Worm (Caenorhabditis elegans) whole organism, L4 larva: ENCODE data around the gene K12H6.7.
A peak's percentile ranks its signal among the peaks of the same experiment; 100 is the strongest.

Experiments
- nhr-76 ChIP-seq: fragments of 150-350 bp; optimal IDR thresholded peaks from 2 replicates; lab custom pipeline; 2014; ENCODE audit warnings: missing biosample characterization, missing genetic modification characterization
- unc-62 ChIP-seq, 3 experiments: fragments of 150-350 bp in 1 of 3; sonication (generic microtip); optimal IDR thresholded peaks in 2 of 3; peaks in 1 of 3; 1 replicate in 1 of 3; 2 replicates in 2 of 3; lab custom pipeline; 2014 to 2017; ENCODE audit warnings: missing biosample characterization in 3 of 3, missing genetic modification characterization in 3 of 3, missing genetic modification reagents in 3 of 3, missing genotype in 1 of 3
- zfp-2 ChIP-seq: sonication (generic microtip); optimal IDR thresholded peaks from 2 replicates; lab custom pipeline; 2016; ENCODE audit warnings: mild to moderate bottlenecking, missing genetic modification characterization, missing compliant biosample characterization

DNA sequence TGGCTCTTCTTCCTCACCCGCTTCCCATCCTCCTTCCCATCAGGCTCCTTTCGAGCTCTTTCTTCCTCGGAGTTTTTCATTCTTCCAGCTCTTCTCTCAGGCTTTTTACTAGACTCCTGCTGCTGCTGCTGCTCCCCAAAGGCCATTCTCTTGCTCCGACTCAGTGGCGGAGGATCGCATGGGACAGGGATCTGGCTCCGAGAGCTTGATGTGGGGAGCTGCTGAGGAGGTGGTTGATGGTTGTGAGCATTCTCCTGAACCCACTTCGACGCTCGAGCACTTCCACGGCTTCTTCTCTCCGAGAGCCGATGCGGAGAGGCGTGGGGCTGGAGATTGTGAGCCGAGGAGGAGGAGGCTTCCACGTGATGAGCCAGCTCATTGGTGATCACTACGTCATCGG is 51.0 kb downstream of the K12H6.7 start:
- TF ChIP-seq zfp-2 (tag; lab: Kevin White, UChicago) = no peak
- no peak for TF ChIP-seq nhr-76 (tag; lab: Kevin White, UChicago)
- peak in 1 of 2 experiments; percentile 14 for TF ChIP-seq unc-62 (GFP tag; optimal IDR thresholded peaks at IDR 0.05 in 1 of 2; lab: Kevin White, UChicago)
- TF ChIP-seq unc-62 (tag; optimal IDR thresholded peaks at IDR 0.05; lab: Kevin White, UChicago) = no peak
